Worm (Caenorhabditis elegans) whole organism, L1 larva: ENCODE results near the gene W06G6.17.

Experiments
- ces-1 ChIP-seq: fragments of 150-350 bp; optimal IDR thresholded peaks from 2 replicates; lab custom pipeline; 2014; ENCODE audit warnings: missing biosample characterization, missing genetic modification reagents, missing genetic modification characterization
- irx-1 ChIP-seq: sonication (generic microtip); optimal IDR thresholded peaks from 2 replicates; lab custom pipeline; 2016; ENCODE audit warnings: missing genetic modification characterization, missing compliant biosample characterization
- lsy-2 ChIP-seq, 2 experiments: fragments of 150-350 bp; optimal IDR thresholded peaks; 2 replicates each; lab custom pipeline; 2014; ENCODE audit warnings: missing biosample characterization in 2 of 2, missing genetic modification characterization in 2 of 2
- snpc-4 ChIP-seq: fragments of 150-350 bp; optimal IDR thresholded peaks from 2 replicates; lab custom pipeline; 2014; ENCODE audit warnings: missing biosample characterization, missing genetic modification characterization
- tbx-2 ChIP-seq: sonication (generic microtip); optimal IDR thresholded peaks from 2 replicates; lab custom pipeline; 2016; ENCODE audit warnings: missing genetic modification characterization, missing compliant biosample characterization
- zag-1 ChIP-seq: fragments of 150-350 bp; optimal IDR thresholded peaks from 2 replicates; lab custom pipeline; 2014; ENCODE audit warnings: missing biosample characterization, missing genetic modification characterization

DNA sequence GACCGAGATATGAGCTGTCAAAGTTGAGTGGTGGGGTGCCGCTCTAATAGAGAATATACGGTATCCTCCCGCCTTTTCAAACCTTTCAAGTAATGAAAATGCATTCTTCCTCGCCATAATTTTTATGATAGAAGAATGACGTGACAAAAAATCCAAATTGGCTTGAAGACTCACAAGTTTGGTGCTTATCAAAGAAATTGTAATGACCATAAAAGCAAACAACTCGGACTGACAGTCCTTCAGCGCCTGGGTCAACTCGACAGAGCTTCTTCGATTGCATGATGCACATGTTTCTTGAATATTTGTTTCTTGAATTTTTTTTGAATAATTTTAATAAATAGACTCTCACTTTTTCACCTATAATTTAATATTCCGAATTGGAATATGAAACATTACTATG is 39.6 kb downstream of the W06G6.17 start:
- TF ChIP-seq lsy-2 (tag; optimal IDR thresholded peaks at IDR 0.05; lab: Kevin White, UChicago): no peak
- no peak for TF ChIP-seq snpc-4 (tag; lab: Kevin White, UChicago)
- no peak for TF ChIP-seq zag-1
- no peak for TF ChIP-seq ces-1 (GFP tag; lab: Kevin White, UChicago)
- no peak for TF ChIP-seq irx-1 (tag; lab: Kevin White, UChicago)
- no peak for TF ChIP-seq tbx-2 (tag; lab: Kevin White, UChicago)
